Worm (Caenorhabditis elegans): ENCODE results near the gene H25K10.2.

DNA sequence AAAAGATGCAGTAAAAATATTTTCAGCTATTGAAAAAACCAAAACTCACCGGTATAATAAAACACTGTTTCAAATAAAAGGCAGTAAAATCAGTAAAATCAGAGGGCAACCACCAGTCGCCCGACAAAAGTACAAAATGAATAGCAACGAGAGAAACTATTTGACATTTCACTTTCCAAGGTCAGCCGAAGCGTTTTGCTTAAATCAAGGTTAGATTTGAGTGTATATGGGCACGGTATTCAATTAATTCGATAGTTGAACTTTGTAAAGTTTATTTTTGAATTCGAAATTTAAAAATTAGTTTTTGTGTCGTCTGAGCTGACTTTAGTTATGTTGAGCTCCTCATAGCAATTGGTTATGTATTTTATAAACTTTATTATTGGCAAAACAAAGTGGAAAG lies 18.1 kb downstream of the H25K10.2 start:
- TF ChIP-seq snpc-4 (tag; optimal IDR thresholded peaks at IDR 0.05): no peak
- no peak for TF ChIP-seq mdl-1 (tag; optimal IDR thresholded peaks at IDR 0.05)
- TF ChIP-seq skn-1 (tag; optimal IDR thresholded peaks at IDR 0.05): no peak
- TF ChIP-seq elt-3 (tag; optimal IDR thresholded peaks at IDR 0.05): no peak
- no peak for TF ChIP-seq nhr-11 (tag; optimal IDR thresholded peaks at IDR 0.05)
- TF ChIP-seq zag-1 (tag; optimal IDR thresholded peaks at IDR 0.05): no peak
- no peak for TF ChIP-seq unc-39 (tag; optimal IDR thresholded peaks at IDR 0.05)
- no peak for TF ChIP-seq lin-39 (tag; optimal IDR thresholded peaks at IDR 0.05)
- TF ChIP-seq jun-1 (tag; optimal IDR thresholded peaks at IDR 0.05): no peak
